Fruit fly (Drosophila melanogaster): ENCODE measurements around the gene CG6689.

- TF ChIP-seq CG7101 (tag; optimal IDR thresholded peaks at IDR 0.05) (no peak), Crg-1 (GFP tag; optimal IDR thresholded peaks at IDR 0.05) (no peak), Hr96 (GFP tag; optimal IDR thresholded peaks at IDR 0.05) (no peak), CG33017 (tag; optimal IDR thresholded peaks at IDR 0.05) (no peak), cnc (optimal IDR thresholded peaks at IDR 0.05) (no peak), ovo (GFP tag; optimal IDR thresholded peaks at IDR 0.05) (no peak), CG12768 (GFP tag; optimal IDR thresholded peaks at IDR 0.05) (no peak), CG11617 (GFP tag; optimal IDR thresholded peaks at IDR 0.05) (no peak), CG14711 (tag; optimal IDR thresholded peaks at IDR 0.05) (no peak), toe (GFP tag; optimal IDR thresholded peaks at IDR 0.05) (no peak), kay (GFP tag; ENCODE audit: borderline replicate concordance) (no peak), Mnt (GFP tag; optimal IDR thresholded peaks at IDR 0.05) (peak; percentile 61)
Observed at dm6 chr3R:11236041-11236440, 16.2 kb upstream of the CG6689 start, which contains the start of gene CG31441.
